Worm (Caenorhabditis elegans) whole organism, L4/young adult: ENCODE data around the gene Y7A5A.3.

Experiments used
- W03F9.2 ChIP-seq: fragments of 150-350 bp; optimal IDR thresholded peaks from 2 replicates; lab custom pipeline; 2014; ENCODE audit warnings: missing biosample characterization, missing genetic modification characterization
- dao-5 ChIP-seq: sonication (generic microtip); optimal IDR thresholded peaks from 2 replicates; lab custom pipeline; 2016; ENCODE audit warnings: missing genotype, missing genetic modification characterization, moderate library complexity, missing compliant biosample characterization
- him-1 ChIP-seq: sonication (generic microtip); optimal IDR thresholded peaks from 2 replicates; lab custom pipeline; 2016; ENCODE audit warnings: missing genotype, missing genetic modification reagents, missing genetic modification characterization, missing compliant biosample characterization

The Y7A5A.3 gene

DNA sequence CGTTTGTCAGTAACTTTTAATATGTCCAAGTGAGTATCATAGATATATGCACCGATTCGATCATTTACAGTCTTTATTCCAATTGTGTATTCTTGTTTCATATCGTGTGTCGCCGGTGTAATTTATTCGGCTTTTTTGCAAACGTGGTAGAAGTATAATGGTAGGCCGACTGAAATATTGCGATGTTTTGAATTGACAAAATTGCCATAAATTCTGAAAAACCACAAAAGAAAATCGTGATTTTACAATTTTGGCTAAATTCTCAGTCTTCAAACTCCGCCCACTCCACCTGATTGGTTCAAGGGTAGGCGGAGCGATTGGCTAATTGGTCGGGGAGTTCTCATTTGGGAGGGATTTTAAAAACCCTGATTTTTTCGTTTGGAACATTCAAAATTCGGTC lies at the start of gene Y7A5A.3:
Gene Y7A5A.3, minus strand, starts transcription at position 101 of the 400 bp plus-strand sequence.
- no peak for TF ChIP-seq him-1
- TF ChIP-seq dao-5 (tag; lab: Kevin White, UChicago) = no peak
- TF ChIP-seq W03F9.2 = no peak

DNA sequence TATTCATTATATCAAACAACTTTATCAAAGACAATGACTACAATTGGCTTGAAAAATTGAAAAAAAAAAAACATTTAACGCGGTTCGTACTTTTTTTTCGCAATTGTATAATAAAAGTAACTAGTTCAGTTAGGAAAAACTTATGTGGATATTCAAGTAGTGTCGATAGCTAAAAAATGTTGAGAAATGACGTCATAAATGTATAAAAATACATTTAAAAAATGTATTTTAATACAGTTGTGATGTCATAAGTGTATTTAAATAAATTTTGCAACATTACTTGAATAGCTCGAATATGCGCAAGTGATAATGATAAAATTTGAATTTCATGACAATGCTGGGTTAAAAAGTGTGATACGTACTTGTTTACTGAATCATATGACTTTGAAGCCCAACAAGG lies 47.1 kb upstream of the Y7A5A.3 start:
- TF ChIP-seq dao-5 (tag; lab: Kevin White, UChicago) (no peak), W03F9.2 (no peak), him-1 (no peak)

DNA sequence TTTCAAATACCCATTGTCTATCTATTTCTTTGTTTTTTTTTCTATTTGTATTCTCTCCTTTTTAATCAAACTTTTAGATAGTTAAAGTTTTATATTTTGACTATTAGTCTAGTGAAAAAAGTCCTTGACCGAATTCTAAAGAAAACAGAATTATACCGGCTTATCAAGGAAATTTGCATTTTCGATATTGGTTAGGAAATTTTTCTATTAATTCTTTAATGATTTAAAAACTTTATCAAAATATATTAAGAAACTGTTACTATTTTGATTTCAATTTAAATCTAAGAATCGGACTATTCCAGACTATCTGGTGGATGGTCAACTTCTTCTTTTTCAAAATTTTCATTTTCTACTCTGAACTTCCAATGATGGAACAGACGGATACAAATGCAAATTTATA lies 43.6 kb upstream of the Y7A5A.3 start, which contains the start of gene Y7A5A.20:
Gene Y7A5A.20, plus strand, starts transcription at position 301 of the 400 bp plus-strand sequence.
- no peak for TF ChIP-seq dao-5 (tag; lab: Kevin White, UChicago)
- no peak for TF ChIP-seq him-1
- TF ChIP-seq W03F9.2 = no peak

DNA sequence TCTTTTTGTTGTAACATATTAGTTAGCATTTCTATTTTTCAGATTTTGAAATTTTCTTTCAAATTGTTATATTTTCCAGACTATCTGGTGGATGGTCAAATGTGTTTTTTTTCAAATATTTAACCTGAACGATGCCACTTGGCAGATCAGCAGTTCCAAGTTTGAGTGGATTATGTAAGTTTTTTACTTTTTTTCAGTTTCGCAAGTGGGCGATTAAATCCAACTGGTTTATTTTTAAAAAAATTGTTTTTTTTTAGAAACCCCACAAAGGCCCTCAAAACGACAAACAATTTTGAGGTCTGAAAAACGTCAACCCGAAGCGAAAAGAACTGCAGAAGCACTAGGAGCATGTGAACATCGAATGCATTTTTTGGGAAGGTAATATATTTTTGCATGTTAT lies 42.4 kb upstream of the Y7A5A.3 start, which contains the start of gene Y7A5A.9:
Gene Y7A5A.9, plus strand, starts transcription at position 301 of the 400 bp plus-strand sequence.
- no peak for TF ChIP-seq dao-5 (tag; lab: Kevin White, UChicago)
- no peak for TF ChIP-seq W03F9.2
- no peak for TF ChIP-seq him-1

DNA sequence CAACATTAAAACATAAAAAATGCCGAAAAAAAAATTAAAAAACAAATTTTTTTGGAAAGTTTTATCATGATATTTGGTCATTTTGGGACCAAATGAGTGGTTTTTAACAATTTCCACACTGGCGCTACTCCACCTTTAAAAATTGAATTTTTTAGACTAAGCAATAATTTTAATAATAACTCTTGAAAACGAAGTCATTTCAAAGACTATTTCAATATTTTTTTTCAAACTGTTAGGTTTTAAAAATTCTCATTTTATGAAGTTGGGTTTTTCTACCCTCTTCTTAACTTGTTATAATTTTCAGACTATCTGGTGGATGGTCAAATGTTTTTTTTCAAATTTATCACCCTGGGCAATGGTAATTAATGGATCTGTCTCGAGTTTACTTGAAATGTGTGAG lies 37.7 kb upstream of the Y7A5A.3 start, which contains the start of gene Y7A5A.8:
Gene Y7A5A.8, plus strand, starts transcription at position 301 of the 400 bp plus-strand sequence.
- no peak for TF ChIP-seq dao-5 (tag; lab: Kevin White, UChicago)
- TF ChIP-seq W03F9.2 = no peak
- TF ChIP-seq him-1 = no peak

DNA sequence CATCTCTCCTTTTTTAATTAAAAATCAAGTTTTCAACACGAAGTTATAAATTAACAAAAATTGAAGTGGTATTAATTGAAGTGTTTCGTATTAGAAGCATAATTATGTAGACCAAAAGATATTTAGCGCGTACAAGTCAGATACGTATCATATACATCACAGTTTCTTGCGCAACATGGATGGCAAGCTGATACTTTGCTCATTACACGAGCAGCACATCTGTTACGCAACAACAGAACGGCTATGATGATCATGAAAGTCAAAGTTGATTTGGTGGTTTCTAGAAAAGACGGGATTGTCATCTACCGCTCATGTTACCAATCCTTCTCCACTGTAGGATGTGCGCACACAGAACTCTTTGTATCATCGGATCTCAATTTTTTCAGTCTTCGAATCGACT lies 30.1 kb upstream of the Y7A5A.3 start:
- no peak for TF ChIP-seq him-1
- TF ChIP-seq dao-5 (tag; lab: Kevin White, UChicago) = no peak
- no peak for TF ChIP-seq W03F9.2

DNA sequence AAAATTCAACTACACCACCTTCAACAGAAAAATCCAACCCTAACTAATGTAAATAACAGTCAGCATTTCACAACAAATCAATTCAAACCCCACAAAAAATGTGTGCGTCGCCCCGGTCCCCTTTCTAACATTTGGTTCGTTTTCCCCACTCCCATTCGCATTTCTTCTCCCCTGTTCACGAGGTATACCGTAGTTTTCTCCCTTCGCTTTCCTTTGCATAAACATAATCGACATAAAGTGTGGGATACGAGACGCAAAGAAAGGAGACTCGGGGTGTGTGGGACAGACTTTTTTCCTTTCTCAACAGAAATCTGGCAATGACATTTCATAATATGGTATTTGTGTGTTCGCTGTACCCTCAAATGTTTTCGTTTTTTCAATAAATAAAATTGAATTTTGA lies 26.9 kb upstream of the Y7A5A.3 start:
- no peak for TF ChIP-seq dao-5 (tag; lab: Kevin White, UChicago)
- TF ChIP-seq him-1 = no peak
- TF ChIP-seq W03F9.2 = no peak

DNA sequence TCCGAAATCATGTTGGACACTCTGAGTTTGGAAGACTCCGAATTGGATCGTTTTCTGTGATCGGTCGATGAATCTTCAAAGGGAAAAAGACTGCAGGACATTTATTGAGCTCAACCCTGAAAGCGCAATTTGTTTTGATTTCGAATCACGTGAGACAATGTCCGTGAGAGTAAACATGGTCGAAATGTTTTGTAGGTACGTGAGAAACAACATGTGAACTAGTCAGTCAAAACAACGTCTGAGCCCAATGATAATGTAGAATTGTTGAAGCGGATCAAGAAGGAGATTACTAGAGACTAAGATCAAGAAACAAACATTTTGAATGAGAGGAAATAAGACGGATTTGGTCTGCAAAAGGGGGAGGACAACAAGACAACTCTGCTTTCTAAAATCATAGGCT lies 19.6 kb upstream of the Y7A5A.3 start, which contains the start of gene Y7A5A.7:
Gene Y7A5A.7, minus strand, starts transcription at position 101 of the 400 bp plus-strand sequence.
- TF ChIP-seq W03F9.2 (no peak), dao-5 (tag; lab: Kevin White, UChicago) (no peak), him-1 (no peak)

DNA sequence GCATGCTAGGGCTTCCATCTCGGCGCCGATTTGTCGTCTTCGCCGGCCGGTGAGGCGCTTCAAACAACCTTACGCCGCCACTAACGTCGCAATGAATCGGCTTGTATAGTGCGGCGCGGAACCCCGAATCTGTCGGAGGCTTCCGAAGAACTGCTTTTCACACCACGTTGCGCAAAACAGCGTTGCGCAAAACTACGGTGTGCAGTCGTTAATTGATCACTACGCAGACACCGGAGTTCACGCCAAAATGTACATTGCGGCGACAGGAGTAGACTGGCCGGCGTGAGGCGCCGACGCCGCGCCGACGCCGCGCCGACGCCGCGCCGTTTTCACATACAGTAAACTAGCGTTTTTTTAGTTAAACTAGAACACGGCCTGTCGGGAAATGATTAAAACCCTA lies 17.4 kb upstream of the Y7A5A.3 start:
- TF ChIP-seq dao-5 (tag; lab: Kevin White, UChicago) (no peak), W03F9.2 (no peak), him-1 (no peak)

DNA sequence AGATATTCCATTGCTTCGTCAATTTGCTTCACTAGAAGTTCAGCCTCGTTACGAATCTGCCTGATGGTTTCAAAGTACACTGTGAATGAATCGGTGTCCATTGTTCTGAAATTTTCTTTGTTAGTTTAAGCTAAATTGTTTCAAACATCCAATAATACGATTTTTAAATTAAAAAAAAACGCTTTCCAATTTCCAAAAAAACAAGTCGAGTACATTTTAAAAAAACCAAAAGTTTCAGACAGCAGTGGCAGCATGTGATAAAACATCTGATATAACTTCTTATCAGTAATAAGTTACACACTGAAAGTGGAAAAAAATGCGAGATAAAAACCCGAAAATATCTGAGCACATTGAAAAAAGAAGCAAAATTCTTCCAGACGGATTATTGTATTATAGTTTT lies 15.1 kb upstream of the Y7A5A.3 start, which contains the start of gene Y7A5A.6:
Gene Y7A5A.6, minus strand, starts transcription at position 101 of the 400 bp plus-strand sequence.
- TF ChIP-seq dao-5 (tag; lab: Kevin White, UChicago) = no peak
- TF ChIP-seq W03F9.2 = no peak
- no peak for TF ChIP-seq him-1

DNA sequence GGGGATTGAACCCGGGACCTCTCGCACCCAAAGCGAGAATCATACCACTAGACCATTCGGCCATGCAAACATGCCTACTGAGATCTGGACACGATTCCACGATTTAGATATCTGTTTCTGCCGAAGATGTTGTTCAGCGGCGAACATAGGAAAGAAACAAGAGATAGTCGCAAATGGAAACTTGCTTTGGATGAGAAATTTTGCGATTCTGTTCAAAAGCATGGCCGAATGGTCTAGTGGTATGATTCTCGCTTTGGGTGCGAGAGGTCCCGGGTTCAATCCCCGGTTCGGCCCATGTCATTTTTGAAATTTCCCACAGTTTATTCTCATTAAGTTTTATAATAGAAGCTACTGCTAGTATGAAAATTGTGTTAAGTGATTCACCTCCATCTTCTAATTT lies 12.2 kb upstream of the Y7A5A.3 start:
- TF ChIP-seq him-1 = no peak
- no peak for TF ChIP-seq W03F9.2
- TF ChIP-seq dao-5 (tag; lab: Kevin White, UChicago) = no peak

DNA sequence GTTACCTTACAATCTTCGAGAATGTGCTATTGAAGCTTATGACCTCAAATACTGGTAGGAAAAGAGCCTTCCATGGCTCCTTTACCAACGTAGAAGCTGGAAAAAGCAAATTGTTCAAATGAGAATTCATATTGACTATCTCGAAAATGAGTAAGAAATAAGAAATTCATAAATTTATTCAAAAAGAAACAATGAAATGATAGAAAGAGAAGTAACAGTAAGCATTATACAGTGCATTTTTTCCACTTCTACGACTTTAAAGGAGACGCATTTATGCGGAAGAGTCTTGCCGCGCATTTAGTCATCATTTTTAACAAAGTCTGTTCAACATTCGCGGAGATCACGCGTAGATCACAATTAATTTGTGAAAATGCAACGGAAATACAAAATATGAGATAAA lies 10.5 kb upstream of the Y7A5A.3 start, which contains the start of gene Y7A5A.10:
Gene Y7A5A.10, minus strand, starts transcription at position 101 of the 400 bp plus-strand sequence.
- TF ChIP-seq W03F9.2 (no peak), him-1 (no peak), dao-5 (tag; lab: Kevin White, UChicago) (no peak)

DNA sequence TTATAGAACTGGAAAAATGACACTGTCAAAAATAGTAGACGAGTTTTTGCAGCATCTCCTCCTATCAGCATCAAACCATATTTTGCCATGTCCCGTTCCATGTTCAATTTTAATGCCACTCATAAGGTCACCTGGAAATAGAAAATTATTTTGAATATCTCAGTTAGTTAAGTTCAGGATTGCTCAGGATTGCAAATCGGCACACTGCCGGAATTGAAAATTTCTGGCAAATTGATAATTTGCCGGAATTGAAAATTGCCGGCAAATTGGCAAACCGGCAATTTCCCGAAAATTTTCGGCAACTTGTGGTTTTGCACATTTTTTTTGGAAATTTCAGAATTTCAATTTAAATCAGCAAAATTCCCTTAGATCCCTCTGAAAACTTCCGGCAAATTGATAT lies 2.3 kb upstream of the Y7A5A.3 start, which contains the start of gene Y7A5A.5:
Gene Y7A5A.5, minus strand, starts transcription at position 101 of the 400 bp plus-strand sequence.
- TF ChIP-seq W03F9.2 (no peak), dao-5 (tag; lab: Kevin White, UChicago) (no peak), him-1 (no peak)

DNA sequence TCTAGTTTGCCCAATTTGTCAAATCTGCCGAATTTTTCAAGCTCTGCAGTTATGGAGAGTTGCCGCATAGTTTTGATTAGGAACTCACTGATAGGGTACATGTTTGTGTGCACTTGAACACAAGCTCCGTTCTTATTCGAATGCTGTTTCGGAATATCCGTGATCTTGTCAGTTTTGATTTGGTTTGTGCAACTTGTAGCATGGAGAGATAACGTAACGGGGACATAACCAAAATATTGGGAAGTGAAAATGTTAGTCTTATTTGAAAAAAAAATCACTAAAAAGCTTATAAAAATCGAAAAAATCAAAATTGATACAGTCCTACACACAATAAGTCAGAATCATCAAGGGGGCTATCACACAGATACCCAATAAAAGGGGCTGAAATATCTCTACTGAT lies 2.4 kb downstream of the Y7A5A.3 start, which contains the start of gene Y7A5A.24:
Gene Y7A5A.24, minus strand, starts transcription at position 101 of the 400 bp plus-strand sequence.
- no peak for TF ChIP-seq him-1
- TF ChIP-seq W03F9.2 = no peak
- TF ChIP-seq dao-5 (tag; lab: Kevin White, UChicago) = no peak

DNA sequence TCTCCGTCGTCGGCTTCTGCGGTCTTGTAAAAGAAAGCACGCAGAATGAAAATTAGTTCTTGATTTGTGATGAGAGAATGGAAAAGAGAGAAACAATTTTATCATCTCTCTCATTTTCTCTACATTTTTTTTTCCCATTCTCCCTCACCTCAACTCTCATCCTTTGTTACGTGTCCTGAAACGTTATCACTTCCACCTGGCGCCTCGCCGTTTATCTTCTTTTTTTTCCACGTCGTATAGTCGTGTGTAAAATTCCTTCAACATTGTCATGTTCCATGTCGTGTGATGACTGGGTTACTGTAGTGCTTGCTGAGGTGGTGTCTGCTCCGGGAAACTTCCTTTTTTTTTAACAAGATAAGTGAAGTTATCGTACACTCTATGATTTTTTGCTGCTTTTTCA lies 5.0 kb downstream of the Y7A5A.3 start:
- TF ChIP-seq dao-5 (tag; lab: Kevin White, UChicago) (no peak), him-1 (no peak), W03F9.2 (no peak)
